Worm (Caenorhabditis elegans): ENCODE data around the gene F08D12.12.

F08D12.12 gene

DNA sequence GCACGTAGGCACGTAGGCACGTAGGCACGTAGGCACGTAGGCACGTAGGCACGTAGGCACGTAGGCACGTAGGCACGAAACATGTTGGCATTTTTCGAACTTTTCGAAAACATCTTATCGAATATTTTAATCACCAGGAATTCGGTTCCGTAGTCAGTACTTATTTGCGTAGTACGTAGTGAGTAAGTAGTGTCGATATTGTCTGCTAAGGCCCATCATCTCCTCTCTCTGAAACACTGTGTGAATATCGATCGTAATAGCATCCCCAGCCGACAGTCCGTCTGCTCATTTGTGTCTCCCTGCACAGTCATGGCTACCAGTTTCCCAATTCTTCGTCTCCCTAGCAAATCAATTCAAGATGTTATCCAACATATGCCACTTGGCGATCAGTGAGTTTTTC is 24.8 kb downstream of the F08D12.12 start, which contains the start of gene fbxb-106:
fbxb-106 (plus strand) TSS at position 301 of the 400 bp plus-strand sequence.
- TF ChIP-seq sem-2 (GFP tag; optimal IDR thresholded peaks at IDR 0.05), result no peak
- TF ChIP-seq elt-3 (tag; optimal IDR thresholded peaks at IDR 0.05), result no peak
- TF ChIP-seq snpc-4 (tag; optimal IDR thresholded peaks at IDR 0.05), result no peak
- TF ChIP-seq drap-1 (GFP tag; optimal IDR thresholded peaks at IDR 0.05), result no peak
- no peak for TF ChIP-seq pha-4 (tag; optimal IDR thresholded peaks at IDR 0.05)
- TF ChIP-seq mab-5 (tag; optimal IDR thresholded peaks at IDR 0.05), result no peak
- no peak for TF ChIP-seq tbx-8 (GFP tag; optimal IDR thresholded peaks at IDR 0.05)
- no peak for TF ChIP-seq nhr-2 (tag; optimal IDR thresholded peaks at IDR 0.05)
- no peak for TF ChIP-seq lin-32 (GFP tag; optimal IDR thresholded peaks at IDR 0.05)
- TF ChIP-seq mep-1 (tag; optimal IDR thresholded peaks at IDR 0.05), result no peak
- no peak for TF ChIP-seq mls-2 (tag; optimal IDR thresholded peaks at IDR 0.05)
- TF ChIP-seq flh-1 (GFP tag; optimal IDR thresholded peaks at IDR 0.05), result no peak
- no peak for TF ChIP-seq lsy-2 (tag; optimal IDR thresholded peaks at IDR 0.05)

DNA sequence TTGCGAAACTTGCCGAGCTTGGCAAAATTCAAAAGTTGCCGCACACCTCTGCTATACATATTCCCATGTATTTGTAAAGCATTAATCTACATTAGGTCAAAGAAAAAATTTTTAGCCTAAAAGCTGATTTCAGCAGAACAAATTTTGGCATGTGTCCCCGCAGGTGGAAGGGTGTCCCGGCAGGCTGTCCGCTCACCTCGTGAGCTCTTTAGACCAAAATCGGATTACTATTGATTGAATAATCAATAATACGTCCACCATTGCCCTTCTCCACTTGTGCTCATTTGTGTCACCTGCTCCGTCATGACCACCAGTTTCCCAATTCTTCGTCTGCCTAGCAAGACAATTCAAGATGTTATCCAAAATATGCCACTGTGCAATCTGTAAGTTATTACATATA is 28.4 kb downstream of the F08D12.12 start, which contains the start of gene fbxb-107:
fbxb-107 (plus strand) TSS at position 297 of the 400 bp plus-strand sequence.
- TF ChIP-seq hlh-1 (tag; optimal IDR thresholded peaks at IDR 0.05), result no peak
- TF ChIP-seq ceh-39 (tag; optimal IDR thresholded peaks at IDR 0.05), result peak; percentile 99
- no peak for TF ChIP-seq sptf-1 (tag; optimal IDR thresholded peaks at IDR 0.05)

DNA sequence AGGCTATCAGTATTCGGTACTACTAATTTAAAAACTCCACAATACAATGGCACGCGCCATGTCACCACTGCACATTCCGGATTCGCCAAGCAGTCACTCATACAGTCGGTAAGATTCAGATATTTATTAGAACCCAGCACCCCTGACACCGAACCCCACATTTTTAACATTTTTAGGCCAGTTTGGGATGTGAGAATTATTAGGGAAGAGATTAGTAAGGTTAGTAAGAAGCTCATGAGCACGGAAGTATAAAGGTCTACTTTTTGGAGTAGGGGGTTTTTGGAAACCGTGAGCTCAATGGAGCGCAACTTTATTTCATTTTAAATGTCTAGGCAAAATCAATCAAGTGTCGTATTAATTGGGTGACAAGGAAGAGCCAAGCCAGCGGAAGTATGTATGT is 28.9 kb downstream of the F08D12.12 start, which contains the start of gene F29A7.8:
F29A7.8 (minus strand) TSS at position 101 of the 400 bp plus-strand sequence.
- TF ChIP-seq bed-3 (GFP tag; optimal IDR thresholded peaks at IDR 0.05), result no peak
- TF ChIP-seq lsy-2 (tag; optimal IDR thresholded peaks at IDR 0.05), result no peak
- TF ChIP-seq sem-2 (GFP tag; optimal IDR thresholded peaks at IDR 0.05), result no peak
- TF ChIP-seq sptf-1 (tag; optimal IDR thresholded peaks at IDR 0.05), result no peak
- no peak for TF ChIP-seq nhr-237 (tag; optimal IDR thresholded peaks at IDR 0.05)
- no peak for TF ChIP-seq ham-2 (GFP tag; optimal IDR thresholded peaks at IDR 0.05)
- no peak for TF ChIP-seq zip-8 (tag; optimal IDR thresholded peaks at IDR 0.05)
- TF ChIP-seq hlh-1 (tag; optimal IDR thresholded peaks at IDR 0.05), result no peak
- TF ChIP-seq elt-3 (tag; optimal IDR thresholded peaks at IDR 0.05), result no peak
- no peak for TF ChIP-seq ces-1 (GFP tag; optimal IDR thresholded peaks at IDR 0.05)
- TF ChIP-seq nhr-2 (tag; optimal IDR thresholded peaks at IDR 0.05), result no peak
- TF ChIP-seq tbx-8 (GFP tag; optimal IDR thresholded peaks at IDR 0.05), result no peak
- no peak for TF ChIP-seq ceh-43 (GFP tag; optimal IDR thresholded peaks at IDR 0.05)
- TF ChIP-seq M03D4.4 (tag; optimal IDR thresholded peaks at IDR 0.05), result no peak

- no peak for TF ChIP-seq sptf-1 (tag; optimal IDR thresholded peaks at IDR 0.05)
- no peak for TF ChIP-seq sem-2 (GFP tag; optimal IDR thresholded peaks at IDR 0.05)
- no peak for TF ChIP-seq unc-62 (GFP tag; optimal IDR thresholded peaks at IDR 0.05)
- TF ChIP-seq elt-1 (tag; optimal IDR thresholded peaks at IDR 0.05; ENCODE audit: borderline replicate concordance, insufficient read depth), result no peak
- TF ChIP-seq lin-13 (tag; optimal IDR thresholded peaks at IDR 0.05), result no peak
- no peak for TF ChIP-seq ceh-83 (GFP tag; optimal IDR thresholded peaks at IDR 0.05)
- no peak for TF ChIP-seq nhr-2 (tag; optimal IDR thresholded peaks at IDR 0.05)
- TF ChIP-seq tbx-8 (GFP tag; optimal IDR thresholded peaks at IDR 0.05), result no peak
- TF ChIP-seq mab-5 (tag; optimal IDR thresholded peaks at IDR 0.05), result no peak
- TF ChIP-seq ztf-11 (tag; optimal IDR thresholded peaks at IDR 0.05), result no peak
- TF ChIP-seq flh-1 (GFP tag; optimal IDR thresholded peaks at IDR 0.05), result no peak
- TF ChIP-seq cnd-1 (tag; optimal IDR thresholded peaks at IDR 0.05), result no peak
Observed at ce11 chrII:2756351-2756750, 30.5 kb downstream of the F08D12.12 start.

ce11 chrII:2754595-2754994 is 32.3 kb downstream of the F08D12.12 start:
- no peak for TF ChIP-seq nhr-237 (tag; optimal IDR thresholded peaks at IDR 0.05)
- no peak for TF ChIP-seq pha-4 (tag; optimal IDR thresholded peaks at IDR 0.05)
- TF ChIP-seq snpc-4 (tag; optimal IDR thresholded peaks at IDR 0.05), result no peak
- no peak for TF ChIP-seq nhr-28 (tag; optimal IDR thresholded peaks at IDR 0.05)
- no peak for TF ChIP-seq elt-3 (tag; optimal IDR thresholded peaks at IDR 0.05)
- no peak for TF ChIP-seq unc-120 (tag; optimal IDR thresholded peaks at IDR 0.05; ENCODE audit: poor library complexity, severe bottlenecking)
- no peak for TF ChIP-seq lsy-2 (tag; optimal IDR thresholded peaks at IDR 0.05)
- no peak for TF ChIP-seq blmp-1 (tag; optimal IDR thresholded peaks at IDR 0.05)
